Fruit fly (Drosophila melanogaster): Measurements from ENCODE around the gene CG13950.

dm6 chr2L:841708-842107 is 18.3 kb upstream of the CG13950 start:
- peak; percentile 63 for TF ChIP-seq scrt (GFP tag; optimal IDR thresholded peaks at IDR 0.05)
- peak; percentile 57 for TF ChIP-seq CG17385 (GFP tag; optimal IDR thresholded peaks at IDR 0.05)
- TF ChIP-seq CG6254 (GFP tag; optimal IDR thresholded peaks at IDR 0.05), result peak; percentile 56
- peak; percentile 75 for TF ChIP-seq vfl (GFP tag; optimal IDR thresholded peaks at IDR 0.05)
- peak; percentile 51 for TF ChIP-seq tx (GFP tag; optimal IDR thresholded peaks at IDR 0.05)
- TF ChIP-seq chinmo (GFP tag; IDR thresholded peaks at IDR 0.05; ENCODE audit: partially characterized antibody), result 0 out of 4 replicates have a peak, but pooled peaks have one; percentile 45
- TF ChIP-seq row (GFP tag; IDR thresholded peaks at IDR 0.05), result peak; percentile 85
- TF ChIP-seq CG18619 (GFP tag; optimal IDR thresholded peaks at IDR 0.05), result peak; percentile 54
- no peak for TF ChIP-seq Hey (tag; optimal IDR thresholded peaks at IDR 0.05)

Measured in whole organism, embryonic.